Worm (Caenorhabditis elegans): ENCODE measurements around the gene R10E12.2.

The R10E12.2 gene

ce11 chrIII:9927378-9927777 is 46.3 kb downstream of the R10E12.2 start, which contains the start of gene ttr-2:
ttr-2 (plus strand) TSS chrIII:9927769.
- TF ChIP-seq nfya-1 (tag; optimal IDR thresholded peaks at IDR 0.05): no peak
- TF ChIP-seq nhr-232 (tag; optimal IDR thresholded peaks at IDR 0.05): no peak
- TF ChIP-seq unc-55 (GFP tag; optimal IDR thresholded peaks at IDR 0.05): no peak
- TF ChIP-seq ceh-19 (GFP tag; optimal IDR thresholded peaks at IDR 0.05): no peak
- no peak for TF ChIP-seq npax-4 (tag; optimal IDR thresholded peaks at IDR 0.05)
- TF ChIP-seq ceh-45 (GFP tag; IDR thresholded peaks at IDR 0.05): no peak
- TF ChIP-seq syd-9 (tag; optimal IDR thresholded peaks at IDR 0.05): no peak
- TF ChIP-seq ceh-14 (tag; optimal IDR thresholded peaks at IDR 0.05): no peak
- TF ChIP-seq pat-9 (tag; optimal IDR thresholded peaks at IDR 0.05): no peak
- TF ChIP-seq ztf-16 (tag; optimal IDR thresholded peaks at IDR 0.05): no peak
- TF ChIP-seq ceh-48 (tag; optimal IDR thresholded peaks at IDR 0.05): no peak
- TF ChIP-seq fkh-10 (GFP tag; optimal IDR thresholded peaks at IDR 0.05): no peak
- no peak for TF ChIP-seq pros-1 (tag; optimal IDR thresholded peaks at IDR 0.05)
- TF ChIP-seq ceh-6 (GFP tag; optimal IDR thresholded peaks at IDR 0.05): no peak

ce11 chrIII:9926650-9927049 is 47.0 kb downstream of the R10E12.2 start, which contains the start of gene ttr-3:
ttr-3 (minus strand) TSS chrIII:9926750.
- TF ChIP-seq ceh-24 (tag; optimal IDR thresholded peaks at IDR 0.05) (no peak), ceh-2 (tag; optimal IDR thresholded peaks at IDR 0.05) (no peak), ceh-48 (tag; optimal IDR thresholded peaks at IDR 0.05) (no peak), ceh-9 (tag; optimal IDR thresholded peaks at IDR 0.05) (no peak), ceh-18 (tag; optimal IDR thresholded peaks at IDR 0.05) (no peak), pat-9 (tag; optimal IDR thresholded peaks at IDR 0.05) (no peak), hlh-6 (tag; optimal IDR thresholded peaks at IDR 0.05) (no peak), K02D7.2 (tag; optimal IDR thresholded peaks at IDR 0.05) (no peak), unc-55 (GFP tag; optimal IDR thresholded peaks at IDR 0.05) (no peak), ceh-45 (GFP tag; IDR thresholded peaks at IDR 0.05) (no peak), sox-2 (GFP tag; IDR thresholded peaks at IDR 0.05) (no peak)

- TF ChIP-seq ceh-45 (GFP tag; IDR thresholded peaks at IDR 0.05) (no peak), sdc-2 (tag; optimal IDR thresholded peaks at IDR 0.05) (no peak), rnt-1 (tag; optimal IDR thresholded peaks at IDR 0.05) (no peak), pag-3 (tag; optimal IDR thresholded peaks at IDR 0.05; ENCODE audit: borderline replicate concordance) (no peak), gmeb-2 (tag; optimal IDR thresholded peaks at IDR 0.05) (no peak), tbx-7 (tag; optimal IDR thresholded peaks at IDR 0.05) (no peak), nfya-1 (tag; optimal IDR thresholded peaks at IDR 0.05) (no peak), zip-5 (tag; optimal IDR thresholded peaks at IDR 0.05) (no peak), hlh-15 (tag; optimal IDR thresholded peaks at IDR 0.05) (no peak), F13H6.1 (tag; optimal IDR thresholded peaks at IDR 0.05) (no peak), pha-4 (tag; optimal IDR thresholded peaks at IDR 0.05) (no peak), hlh-8 (tag; optimal IDR thresholded peaks at IDR 0.05) (no peak), ceh-2 (tag; optimal IDR thresholded peaks at IDR 0.05) (no peak), madf-2 (tag; optimal IDR thresholded peaks at IDR 0.05) (no peak), ref-2 (tag; optimal IDR thresholded peaks at IDR 0.05) (no peak), sox-4 (tag; optimal IDR thresholded peaks at IDR 0.05) (no peak), che-1 (tag; optimal IDR thresholded peaks at IDR 0.05) (no peak), dve-1 (tag; optimal IDR thresholded peaks at IDR 0.05) (no peak), unc-42 (tag; optimal IDR thresholded peaks at IDR 0.05) (no peak)
Observed at ce11 chrIII:9922874-9923273, 50.8 kb downstream of the R10E12.2 start, which contains the start of gene cbp-2. cbp-2 (plus strand) TSS chrIII:9923174.

ce11 chrIII:9922310-9922709 is 51.4 kb downstream of the R10E12.2 start:
- TF ChIP-seq ceh-6 (GFP tag; optimal IDR thresholded peaks at IDR 0.05): no peak
- TF ChIP-seq fax-1 (tag; optimal IDR thresholded peaks at IDR 0.05): no peak
- no peak for TF ChIP-seq fkh-10 (GFP tag; optimal IDR thresholded peaks at IDR 0.05)
- TF ChIP-seq Y22D7AL.16 (tag; optimal IDR thresholded peaks at IDR 0.05): no peak
- TF ChIP-seq unc-3 (GFP tag; conservative IDR thresholded peaks at IDR 0.05): no peak
- TF ChIP-seq unc-3 (tag; optimal IDR thresholded peaks at IDR 0.05): no peak
- TF ChIP-seq pros-1 (tag; optimal IDR thresholded peaks at IDR 0.05): no peak
- no peak for TF ChIP-seq tbx-2 (tag; optimal IDR thresholded peaks at IDR 0.05)
- TF ChIP-seq unc-42 (tag; optimal IDR thresholded peaks at IDR 0.05): no peak
- no peak for TF ChIP-seq pqm-1 (tag; optimal IDR thresholded peaks at IDR 0.05)
- TF ChIP-seq nfya-1 (tag; optimal IDR thresholded peaks at IDR 0.05): no peak
- no peak for TF ChIP-seq ceh-2 (tag; optimal IDR thresholded peaks at IDR 0.05)
- no peak for TF ChIP-seq dve-1 (tag; optimal IDR thresholded peaks at IDR 0.05)
- no peak for TF ChIP-seq unc-86 (tag; optimal IDR thresholded peaks at IDR 0.05)
- TF ChIP-seq ceh-24 (tag; optimal IDR thresholded peaks at IDR 0.05): no peak
- no peak for TF ChIP-seq hlh-13 (GFP tag; optimal IDR thresholded peaks at IDR 0.05)
- no peak for TF ChIP-seq C08G9.2 (tag; optimal IDR thresholded peaks at IDR 0.05)
- no peak for TF ChIP-seq ceh-34 (tag; optimal IDR thresholded peaks at IDR 0.05)
- TF ChIP-seq ceh-30 (tag; optimal IDR thresholded peaks at IDR 0.05): no peak
- no peak for TF ChIP-seq hlh-30 (tag; optimal IDR thresholded peaks at IDR 0.05; ENCODE audit: insufficient read depth)

All from whole organism, late embryonic.